Worm (Caenorhabditis elegans): Measurements from ENCODE around the gene bath-24.

ce11 chrII:2011179-2011578 lies 34.2 kb downstream of the bath-24 start:
- TF ChIP-seq him-1 (tag; optimal IDR thresholded peaks at IDR 0.05) (no peak), dao-5 (tag; optimal IDR thresholded peaks at IDR 0.05) (no peak)
